Worm (Caenorhabditis elegans): Measurements from ENCODE around the gene T04C9.1.

DNA sequence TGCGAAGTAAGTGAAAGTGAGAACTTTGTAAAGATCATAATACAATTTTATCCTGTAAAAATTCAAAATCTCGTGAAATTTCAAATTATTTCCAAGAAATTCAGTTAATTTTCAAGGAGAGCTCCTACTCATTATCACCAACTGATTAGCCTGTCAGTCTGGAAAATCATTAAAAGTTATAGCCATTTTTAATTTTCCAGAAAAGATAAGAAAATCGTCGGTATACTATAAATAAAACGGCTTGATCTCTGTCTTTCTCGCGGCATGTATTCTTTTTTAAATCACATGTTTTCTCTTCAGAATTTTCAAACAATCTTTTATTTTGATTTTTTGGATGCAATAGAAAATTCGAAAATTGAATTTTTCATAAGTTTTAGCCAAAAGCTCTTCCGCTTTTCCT, 44.0 kb upstream of the T04C9.1 start:
- no peak for TF ChIP-seq unc-120 (tag; optimal IDR thresholded peaks at IDR 0.05; ENCODE audit: poor library complexity, severe bottlenecking)
- TF ChIP-seq lsy-2 (tag; optimal IDR thresholded peaks at IDR 0.05), result no peak
- no peak for TF ChIP-seq unc-62 (GFP tag; optimal IDR thresholded peaks at IDR 0.05)
- no peak for TF ChIP-seq pha-4 (tag; optimal IDR thresholded peaks at IDR 0.05)
- TF ChIP-seq nhr-76 (tag; optimal IDR thresholded peaks at IDR 0.05), result no peak
- TF ChIP-seq lin-32 (GFP tag; optimal IDR thresholded peaks at IDR 0.05), result no peak
- no peak for TF ChIP-seq nhr-12 (tag; optimal IDR thresholded peaks at IDR 0.05)
- TF ChIP-seq snpc-4 (tag; optimal IDR thresholded peaks at IDR 0.05), result no peak
- no peak for TF ChIP-seq ceh-39 (tag; optimal IDR thresholded peaks at IDR 0.05)

Data from whole organism, mixed stage, embryonic.